Fruit fly (Drosophila melanogaster) whole organism, embryonic: ENCODE data around the gene CG10804.
A peak's percentile ranks its signal among the peaks of the same experiment; 100 is the strongest.

Source experiments
- ATbp ChIP-seq: fragments of 200-800 bp; sonication (Bioruptor generic); optimal IDR thresholded peaks from 2 replicates; lab custom pipeline; 2017; ENCODE audit warnings: missing biosample characterization, mild to moderate bottlenecking, missing genetic modification characterization, missing genetic modification reagents
- B-H2 ChIP-seq: fragments of 200-800 bp; sonication (Bioruptor generic); optimal IDR thresholded peaks from 2 replicates; lab custom pipeline; 2018; ENCODE audit warnings: missing biosample characterization, mild to moderate bottlenecking, missing genetic modification characterization
- BEAF-32 ChIP-seq: fragments of 200-800 bp; sonication (Bioruptor generic); optimal IDR thresholded peaks from 3 replicates; lab custom pipeline; 2017; ENCODE audit warnings: missing biosample characterization, missing genetic modification characterization, mild to moderate bottlenecking, moderate library complexity, missing genetic modification reagents
- Bgb ChIP-seq: fragments of 200-800 bp; sonication (Bioruptor generic); IDR thresholded peaks from 2 replicates; pipeline ENCODE4 v1.3.6; 2022; ENCODE audit warnings: missing biosample characterization, missing genetic modification characterization; ENCODE audit not compliant: partially characterized antibody
- CG10565 ChIP-seq: fragments of 200-800 bp; sonication (Bioruptor generic); optimal IDR thresholded peaks from 3 replicates; lab custom pipeline; 2016; ENCODE audit warnings: missing biosample characterization, mild to moderate bottlenecking, missing genetic modification characterization
- CG12769 ChIP-seq: fragments of 200-800 bp; sonication (Bioruptor generic); optimal IDR thresholded peaks from 2 replicates; lab custom pipeline; 2019; ENCODE audit warnings: missing biosample characterization, mild to moderate bottlenecking, missing genetic modification characterization, moderate library complexity
- CG16813 ChIP-seq: fragments of 200-800 bp; sonication (Bioruptor generic); IDR thresholded peaks from 3 replicates; pipeline ENCODE4 v1.3.6; 2022; ENCODE audit warnings: missing biosample characterization, missing genetic modification characterization; ENCODE audit not compliant: partially characterized antibody
- CG17359 ChIP-seq: fragments of 200-800 bp; sonication (Bioruptor generic); optimal IDR thresholded peaks from 3 replicates; lab custom pipeline; 2018; ENCODE audit warnings: missing biosample characterization, mild to moderate bottlenecking, missing genetic modification characterization, moderate library complexity
- CG17829 ChIP-seq: fragments of 200-800 bp; optimal IDR thresholded peaks from 2 replicates; lab custom pipeline; 2019; ENCODE audit warnings: missing biosample characterization, mild to moderate bottlenecking, missing genetic modification characterization, moderate library complexity
- CG3838 ChIP-seq: fragments of 200-800 bp; sonication (Bioruptor generic); optimal IDR thresholded peaks from 3 replicates; lab custom pipeline; 2016; ENCODE audit warnings: missing biosample characterization, missing genetic modification characterization
- CG4424 ChIP-seq: fragments of 200-800 bp; sonication (Bioruptor generic); optimal IDR thresholded peaks from 3 replicates; lab custom pipeline; 2016; ENCODE audit warnings: missing biosample characterization, missing genetic modification characterization
- CG4854 ChIP-seq: fragments of 200-800 bp; sonication (Bioruptor generic); optimal IDR thresholded peaks from 2 replicates; lab custom pipeline; 2016; ENCODE audit warnings: missing biosample characterization, missing genetic modification characterization, inconsistent platforms
- CG6254 ChIP-seq: fragments of 200-800 bp; sonication (Bioruptor generic); optimal IDR thresholded peaks from 3 replicates; lab custom pipeline; 2017; ENCODE audit warnings: mild to moderate bottlenecking, missing biosample characterization, missing genetic modification reagents, missing genetic modification characterization
- CG6791 ChIP-seq: fragments of 200-800 bp; sonication (Bioruptor generic); IDR thresholded peaks from 3 replicates; pipeline ENCODE4 v1.3.6; 2022; ENCODE audit warnings: missing biosample characterization, missing genetic modification characterization; ENCODE audit not compliant: partially characterized antibody
- CG6854 ChIP-seq: fragments of 200-800 bp; sonication (Bioruptor generic); optimal IDR thresholded peaks from 3 replicates; lab custom pipeline; 2017; ENCODE audit warnings: missing biosample characterization, mild to moderate bottlenecking, missing genetic modification characterization
- CrebB ChIP-seq: fragments of 200-800 bp; sonication (Bioruptor generic); optimal IDR thresholded peaks from 3 replicates; lab custom pipeline; 2018; ENCODE audit warnings: missing biosample characterization, mild to moderate bottlenecking, missing genetic modification characterization
- Med ChIP-seq: fragments of 200-800 bp; sonication (Bioruptor generic); peaks from one replicate; lab custom pipeline; 2016; ENCODE audit warnings: missing biosample characterization, missing genetic modification characterization, mild to moderate bottlenecking, inconsistent platforms, moderate library complexity
- Opbp ChIP-seq: fragments of 200-800 bp; sonication (Bioruptor generic); IDR thresholded peaks from 3 replicates; pipeline ENCODE4 v1.3.6; 2022; ENCODE audit warnings: missing biosample characterization, missing genetic modification characterization; ENCODE audit not compliant: partially characterized antibody
- Pdp1 ChIP-seq, 2 experiments: fragments of 200-800 bp; sonication (Bioruptor generic); optimal IDR thresholded peaks; 3 replicates each; lab custom pipeline; 2016; ENCODE audit warnings: missing biosample characterization in 2 of 2, missing genetic modification characterization in 2 of 2, mild to moderate bottlenecking in 1 of 2, moderate library complexity in 1 of 2
- Scr ChIP-seq: fragments of 200-800 bp; sonication (Bioruptor generic); IDR thresholded peaks from 2 replicates; pipeline ENCODE4 v1.3.6; 2022; ENCODE audit warnings: missing biosample characterization, missing genetic modification characterization; ENCODE audit not compliant: partially characterized antibody
- amos ChIP-seq: fragments of 200-800 bp; sonication (Bioruptor generic); IDR thresholded peaks from 2 replicates; pipeline ENCODE4 v1.3.6; 2022; ENCODE audit warnings: missing biosample characterization, missing genetic modification characterization; ENCODE audit not compliant: partially characterized antibody
- chinmo ChIP-seq: fragments of 200-800 bp; sonication (Bioruptor generic); IDR thresholded peaks from 4 replicates; pipeline ENCODE4 v1.3.6; 2022; ENCODE audit warnings: missing biosample characterization, missing genetic modification characterization; ENCODE audit not compliant: partially characterized antibody
- ci ChIP-seq: fragments of 200-800 bp; sonication (Bioruptor generic); IDR thresholded peaks from 3 replicates; pipeline ENCODE4 v1.3.6; 2022; ENCODE audit warnings: missing biosample characterization, missing genetic modification characterization
- crol ChIP-seq: fragments of 200-800 bp; sonication (Bioruptor generic); IDR thresholded peaks from 2 replicates; pipeline ENCODE4 v1.3.6; 2022; ENCODE audit warnings: missing biosample characterization, missing genetic modification characterization
- cwo ChIP-seq: fragments of 200-800 bp; sonication (Bioruptor generic); optimal IDR thresholded peaks from 3 replicates; lab custom pipeline; 2017; ENCODE audit warnings: missing biosample characterization, missing genetic modification characterization, mild to moderate bottlenecking, moderate library complexity, missing genetic modification reagents
- dm ChIP-seq: fragments of 200-800 bp; sonication (Bioruptor generic); optimal IDR thresholded peaks from 3 replicates; lab custom pipeline; 2016; ENCODE audit warnings: missing biosample characterization, missing genetic modification characterization
- esg ChIP-seq: fragments of 200-800 bp; sonication (Bioruptor generic); conservative IDR thresholded peaks from 2 replicates; pipeline ENCODE4 v1.3.6; 2022; ENCODE audit warnings: missing biosample characterization, missing genetic modification characterization
- exex ChIP-seq: fragments of 200-800 bp; sonication (Bioruptor generic); optimal IDR thresholded peaks from 4 replicates; lab custom pipeline; 2018; ENCODE audit warnings: missing biosample characterization, mild to moderate bottlenecking, missing genetic modification characterization, moderate library complexity
- fd3F ChIP-seq: fragments of 200-800 bp; sonication (Bioruptor generic); optimal IDR thresholded peaks from 2 replicates; lab custom pipeline; 2018; ENCODE audit warnings: missing biosample characterization, mild to moderate bottlenecking, missing genetic modification characterization, moderate library complexity
- fru ChIP-seq: fragments of >200 bp; optimal IDR thresholded peaks from 2 replicates; lab custom pipeline; 2017
- grn ChIP-seq: fragments of 200-800 bp; sonication (Bioruptor generic); optimal IDR thresholded peaks from 3 replicates; lab custom pipeline; 2017; ENCODE audit warnings: missing biosample characterization, missing genetic modification characterization
- her ChIP-seq: fragments of 200-800 bp; sonication (Bioruptor generic); optimal IDR thresholded peaks from 2 replicates; lab custom pipeline; 2016; ENCODE audit warnings: missing biosample characterization, missing genetic modification characterization
- kay ChIP-seq: fragments of 200-800 bp; sonication (Bioruptor generic); optimal IDR thresholded peaks from 2 replicates; lab custom pipeline; 2016; ENCODE audit warnings: missing biosample characterization, missing genetic modification characterization
- klu ChIP-seq: fragments of 200-800 bp; sonication (Bioruptor generic); IDR thresholded peaks from 2 replicates; pipeline ENCODE4 v1.3.6; 2022; ENCODE audit warnings: missing biosample characterization, missing genetic modification characterization
- kni ChIP-seq: fragments of 200-800 bp; sonication (Bioruptor generic); optimal IDR thresholded peaks from 3 replicates; lab custom pipeline; 2017; ENCODE audit warnings: mild to moderate bottlenecking, missing biosample characterization, missing genetic modification reagents, missing genetic modification characterization
- oc ChIP-seq: fragments of 200-800 bp; sonication (Bioruptor generic); optimal IDR thresholded peaks from 2 replicates; lab custom pipeline; 2018; ENCODE audit warnings: missing biosample characterization, mild to moderate bottlenecking, missing genetic modification characterization, moderate library complexity
- otp ChIP-seq: fragments of 200-800 bp; sonication (Bioruptor generic); IDR thresholded peaks from 3 replicates; pipeline ENCODE4, ENCODE4 v1.3.6; 2022; ENCODE audit warnings: missing biosample characterization, missing genetic modification characterization
- salm ChIP-seq: fragments of 200-800 bp; sonication (Bioruptor generic); optimal IDR thresholded peaks from 2 replicates; lab custom pipeline; 2018; ENCODE audit warnings: missing biosample characterization, mild to moderate bottlenecking, missing genetic modification characterization
- sens ChIP-seq: fragments of 200-800 bp; sonication (Bioruptor generic); peaks from one replicate; lab custom pipeline; 2016; ENCODE audit warnings: missing biosample characterization, missing genetic modification characterization
- sqz ChIP-seq: fragments of 200-800 bp; sonication (Bioruptor generic); optimal IDR thresholded peaks from 3 replicates; lab custom pipeline; 2018; ENCODE audit warnings: missing biosample characterization, mild to moderate bottlenecking, missing genetic modification characterization
- tio ChIP-seq: fragments of 200-800 bp; sonication (Bioruptor generic); optimal IDR thresholded peaks from 2 replicates; lab custom pipeline; 2017; ENCODE audit warnings: missing biosample characterization, missing genetic modification characterization, inconsistent platforms
- unpg ChIP-seq: fragments of 200-800 bp; sonication (Bioruptor generic); optimal IDR thresholded peaks from 3 replicates; lab custom pipeline; 2018; ENCODE audit warnings: missing biosample characterization, mild to moderate bottlenecking, missing genetic modification characterization, moderate library complexity
- wek ChIP-seq: fragments of 200-800 bp; sonication (Bioruptor generic); optimal IDR thresholded peaks from 3 replicates; lab custom pipeline; 2018; ENCODE audit warnings: missing biosample characterization, mild to moderate bottlenecking, missing genetic modification characterization, moderate library complexity
- yki ChIP-seq: fragments of >200 bp; optimal IDR thresholded peaks from 3 replicates; lab custom pipeline; 2018
- z ChIP-seq: fragments of 200-800 bp; sonication (Bioruptor generic); IDR thresholded peaks from 3 replicates; pipeline ENCODE4 v1.3.6; 2022; ENCODE audit warnings: missing biosample characterization, missing genetic modification characterization

CG10804 gene

dm6 chrX:3427614-3427965 lies 54.5 kb downstream of the CG10804 start (continued):
- TF ChIP-seq fd3F (GFP tag; lab: Kevin White, UChicago) = peak; percentile 37
- no peak for TF ChIP-seq fru (lab: Kevin White, UChicago)
- TF ChIP-seq CG3838 (GFP tag; lab: Kevin White, UChicago) = peak; percentile 33
- TF ChIP-seq klu (GFP tag; lab: Robert Waterston, UW) = 0 out of 2 replicates have a peak, but pooled peaks have one; percentile 21
- peak; percentile 13 for TF ChIP-seq kay (GFP tag; lab: Kevin White, UChicago)
- no peak for TF ChIP-seq z
- TF ChIP-seq CG6254 (GFP tag; lab: Kevin White, UChicago) = no peak

DNA sequence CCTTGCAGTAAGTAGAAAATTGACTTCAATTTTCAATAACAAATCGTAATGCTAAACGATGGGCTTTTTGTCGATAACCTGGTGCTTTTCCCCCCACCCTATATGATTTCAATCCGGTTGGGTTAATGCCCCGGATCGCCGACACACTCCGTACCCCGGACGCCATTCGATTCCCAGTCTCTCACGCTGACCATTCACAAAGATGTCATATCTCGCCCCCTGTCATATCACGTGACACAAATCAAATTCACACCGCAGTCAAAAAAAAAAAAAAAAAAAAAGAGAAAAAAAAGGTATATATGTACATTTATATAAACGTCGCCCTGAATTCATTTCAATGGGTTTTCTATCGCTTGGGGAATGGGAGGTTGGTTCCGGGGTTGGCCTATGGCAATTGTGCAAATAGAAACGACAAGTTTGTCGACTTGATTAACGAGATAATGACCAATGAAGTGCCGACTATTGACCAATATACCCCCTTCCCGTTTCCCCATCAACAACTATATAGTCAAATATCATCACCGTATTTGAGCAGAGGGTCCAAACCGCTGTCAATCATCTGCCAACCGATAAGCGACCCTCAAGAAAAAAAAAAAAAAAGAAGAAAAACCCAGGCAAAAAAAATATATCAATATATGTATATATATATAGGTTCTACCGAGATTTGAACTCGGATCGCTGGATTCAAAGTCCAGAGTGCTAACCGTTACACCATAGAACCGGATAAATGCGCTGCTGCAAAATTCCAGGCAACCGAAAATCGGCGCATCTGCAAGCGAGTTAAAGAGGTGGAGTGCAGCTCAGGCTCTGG lies 55.1 kb downstream of the CG10804 start:
- TF ChIP-seq ci (GFP tag; lab: Robert Waterston, UW) (peak; percentile 37; the same call in 1 of the 3 replicates), oc (tag; lab: Kevin White, UChicago) (peak; percentile 12), otp (GFP tag; lab: Robert Waterston, UW) (peak; percentile 48; the same call in 1 of the 3 replicates), yki (lab: Kevin White, UChicago) (no peak), tio (GFP tag; lab: Kevin White, UChicago) (no peak), Opbp (GFP tag; lab: Robert Waterston, UW) (peak; percentile 30; the same call in 1 of the 3 replicates), CG17829 (tag; lab: Kevin White, UChicago) (no peak), CG6854 (GFP tag; lab: Kevin White, UChicago) (no peak), grn (GFP tag; lab: Kevin White, UChicago) (peak; percentile 95), CG4854 (GFP tag; lab: Kevin White, UChicago) (no peak), CG17359 (peak; percentile 23), BEAF-32 (no peak), Med (peak; percentile 52), ATbp (peak; percentile 0), Scr (GFP tag; lab: Robert Waterston, UW) (peak; percentile 40; the same call in 1 of the 2 replicates), wek (GFP tag; lab: Kevin White, UChicago) (peak; percentile 7), CrebB (tag; lab: Kevin White, UChicago) (no peak), unpg (GFP tag; lab: Kevin White, UChicago) (peak; percentile 10), chinmo (GFP tag; lab: Robert Waterston, UW) (0 out of 4 replicates have a peak, but pooled peaks have one; percentile 60), Pdp1 (GFP tag; optimal IDR thresholded peaks at IDR 0.05; lab: Kevin White, UChicago) (peak in 1 of 2 experiments; percentile 43), cwo (GFP tag; lab: Kevin White, UChicago) (peak; percentile 86), CG10565 (GFP tag; lab: Kevin White, UChicago) (no peak), dm (no peak), CG12769 (no peak), CG4424 (no peak), sqz (GFP tag; lab: Kevin White, UChicago) (peak; percentile 78), crol (GFP tag; lab: Robert Waterston, UW) (peak; percentile 57), her (no peak), exex (peak; percentile 9), kni (peak; percentile 7), salm (tag; lab: Kevin White, UChicago) (peak; percentile 14), CG16813 (peak; percentile 56; the same call in 2 of the 3 replicates), Bgb (GFP tag; lab: Robert Waterston, UW) (peak; percentile 13; the same call in 1 of the 2 replicates), B-H2 (GFP tag; lab: Kevin White, UChicago) (no peak), esg (GFP tag; lab: Robert Waterston, UW) (no peak), CG6791 (GFP tag; lab: Robert Waterston, UW) (peak; percentile 28; the same call in 1 of the 3 replicates), sens (GFP tag; lab: Kevin White, UChicago) (peak; percentile 6), amos (peak; percentile 62; the same call in 1 of the 2 replicates)
